Fruit fly (Drosophila melanogaster) whole organism, embryonic: ENCODE measurements around the gene eya.
A peak's percentile ranks its signal among the peaks of the same experiment; 100 is the strongest.

Source experiments
- Abd-B ChIP-seq: fragments of 200-800 bp; sonication (Bioruptor generic); optimal IDR thresholded peaks from 2 replicates; lab custom pipeline; 2018; ENCODE audit warnings: missing biosample characterization, mild to moderate bottlenecking, missing genetic modification characterization, moderate library complexity
- Atf6 ChIP-seq: fragments of 200-800 bp; sonication (Bioruptor generic); IDR thresholded peaks from 2 replicates; pipeline ENCODE4 v1.3.6; 2022; ENCODE audit warnings: missing biosample characterization, missing genetic modification characterization
- Bgb ChIP-seq: fragments of 200-800 bp; sonication (Bioruptor generic); IDR thresholded peaks from 2 replicates; pipeline ENCODE4 v1.3.6; 2022; ENCODE audit warnings: missing biosample characterization, missing genetic modification characterization; ENCODE audit not compliant: partially characterized antibody
- Blimp-1 ChIP-seq: fragments of 200-800 bp; sonication (Bioruptor generic); optimal IDR thresholded peaks from 3 replicates; lab custom pipeline; 2018; ENCODE audit warnings: missing biosample characterization, missing genetic modification characterization, mild to moderate bottlenecking, moderate library complexity, missing genetic modification reagents
- CG11247 ChIP-seq: fragments of 200-800 bp; sonication (Bioruptor generic); IDR thresholded peaks from 2 replicates; pipeline ENCODE4 v1.3.6; 2022; ENCODE audit warnings: missing biosample characterization, missing genetic modification characterization
- CG12299 ChIP-seq: fragments of 200-800 bp; sonication (Bioruptor generic); optimal IDR thresholded peaks from 2 replicates; lab custom pipeline; 2018; ENCODE audit warnings: missing biosample characterization, mild to moderate bottlenecking, missing genetic modification characterization
- CG12744 ChIP-seq: fragments of 200-800 bp; sonication (Bioruptor generic); optimal IDR thresholded peaks from 2 replicates; lab custom pipeline; 2016; ENCODE audit warnings: missing biosample characterization, missing genetic modification characterization
- CG13123 ChIP-seq: fragments of 200-800 bp; sonication (Bioruptor generic); optimal IDR thresholded peaks from 2 replicates; lab custom pipeline; 2016; ENCODE audit warnings: missing biosample characterization, missing genetic modification characterization
- CG14965 ChIP-seq: fragments of 200-800 bp; sonication (Bioruptor generic); optimal IDR thresholded peaks from 2 replicates; lab custom pipeline; 2016; ENCODE audit warnings: missing biosample characterization, missing genetic modification characterization, borderline replicate concordance
- CG15269 ChIP-seq: fragments of 200-800 bp; sonication (Bioruptor generic); optimal IDR thresholded peaks from 2 replicates; lab custom pipeline; 2018; ENCODE audit warnings: missing biosample characterization, mild to moderate bottlenecking, missing genetic modification characterization, moderate library complexity
- CG15696 ChIP-seq: fragments of 200-800 bp; sonication (Bioruptor generic); optimal IDR thresholded peaks from 2 replicates; lab custom pipeline; 2019; ENCODE audit warnings: missing biosample characterization, mild to moderate bottlenecking, missing genetic modification characterization, moderate library complexity
- CG1647 ChIP-seq: fragments of 200-800 bp; sonication (Bioruptor generic); optimal IDR thresholded peaks from 3 replicates; lab custom pipeline; 2016; ENCODE audit warnings: missing biosample characterization, missing genetic modification characterization
- CG17385 ChIP-seq: fragments of 200-800 bp; sonication (Bioruptor generic); optimal IDR thresholded peaks from 3 replicates; lab custom pipeline; 2018; ENCODE audit warnings: missing biosample characterization, mild to moderate bottlenecking, missing genetic modification characterization
- CG1792 ChIP-seq: fragments of 200-800 bp; sonication (Bioruptor generic); optimal IDR thresholded peaks from 2 replicates; lab custom pipeline; 2016; ENCODE audit warnings: missing biosample characterization, missing genetic modification characterization
- CG42726 ChIP-seq: fragments of 200-800 bp; sonication (Bioruptor generic); IDR thresholded peaks from 2 replicates; pipeline ENCODE4 v1.3.6; 2022; ENCODE audit warnings: missing biosample characterization, missing genetic modification characterization; ENCODE audit not compliant: partially characterized antibody
- CG7839 ChIP-seq: fragments of 200-800 bp; sonication (Bioruptor generic); optimal IDR thresholded peaks from 3 replicates; lab custom pipeline; 2018; ENCODE audit warnings: missing biosample characterization, mild to moderate bottlenecking, missing genetic modification characterization, moderate library complexity
- Dip2 ChIP-seq: fragments of 200-800 bp; sonication (Bioruptor generic); IDR thresholded peaks from 2 replicates; pipeline ENCODE4 v1.3.6; 2022; ENCODE audit warnings: missing biosample characterization, missing genetic modification characterization
- Dip3 ChIP-seq: fragments of 200-800 bp; sonication (Bioruptor generic); optimal IDR thresholded peaks from 3 replicates; lab custom pipeline; 2016; ENCODE audit warnings: missing biosample characterization, missing genetic modification characterization
- Doc3 ChIP-seq: fragments of 200-800 bp; sonication (Bioruptor generic); IDR thresholded peaks from 3 replicates; pipeline ENCODE4 v1.3.6; 2022; ENCODE audit warnings: missing biosample characterization, missing genetic modification characterization; ENCODE audit not compliant: partially characterized antibody
- E2f1 ChIP-seq: fragments of 200-800 bp; sonication (Bioruptor generic); IDR thresholded peaks from 2 replicates; pipeline ENCODE4 v1.3.6; 2022; ENCODE audit warnings: missing biosample characterization, missing genetic modification characterization
- HmgZ ChIP-seq: fragments of 200-800 bp; sonication (Bioruptor generic); optimal IDR thresholded peaks from 2 replicates; lab custom pipeline; 2018; ENCODE audit warnings: missing biosample characterization, mild to moderate bottlenecking, missing genetic modification characterization
- Kr ChIP-seq: fragments of 200-800 bp; sonication (Bioruptor generic); optimal IDR thresholded peaks from 2 replicates; lab custom pipeline; 2017; ENCODE audit warnings: missing biosample characterization, mild to moderate bottlenecking, missing genetic modification characterization
- Rx ChIP-seq: fragments of 200-800 bp; sonication (Bioruptor generic); IDR thresholded peaks from 2 replicates; pipeline ENCODE4 v1.3.6; 2022; ENCODE audit warnings: missing biosample characterization, missing genetic modification characterization
- Scr ChIP-seq: fragments of 200-800 bp; sonication (Bioruptor generic); IDR thresholded peaks from 2 replicates; pipeline ENCODE4 v1.3.6; 2022; ENCODE audit warnings: missing biosample characterization, missing genetic modification characterization; ENCODE audit not compliant: partially characterized antibody
- Sry-β ChIP-seq: fragments of 200-800 bp; sonication (Bioruptor generic); optimal IDR thresholded peaks from 2 replicates; lab custom pipeline; 2018; ENCODE audit warnings: missing biosample characterization, mild to moderate bottlenecking, missing genetic modification characterization, moderate library complexity
- Ssrp ChIP-seq: fragments of 200-800 bp; sonication (Bioruptor generic); optimal IDR thresholded peaks from 2 replicates; lab custom pipeline; 2018; ENCODE audit warnings: missing biosample characterization, mild to moderate bottlenecking, missing genetic modification characterization, moderate library complexity
- TFAM ChIP-seq: fragments of 200-800 bp; sonication (Bioruptor generic); optimal IDR thresholded peaks from 2 replicates; lab custom pipeline; 2017; ENCODE audit warnings: missing biosample characterization, missing genetic modification characterization, inconsistent platforms
- Xrp1 ChIP-seq: fragments of 200-800 bp; sonication (Bioruptor generic); IDR thresholded peaks from 2 replicates; pipeline ENCODE4 v1.3.6; 2022; ENCODE audit warnings: missing biosample characterization, missing genetic modification characterization
- al ChIP-seq: fragments of 200-800 bp; sonication (Bioruptor generic); IDR thresholded peaks from 2 replicates; pipeline ENCODE4 v1.3.6; 2022; ENCODE audit warnings: missing biosample characterization, missing genetic modification characterization
- ap ChIP-seq: fragments of 200-800 bp; sonication (Bioruptor generic); IDR thresholded peaks from 2 replicates; pipeline ENCODE4 v1.3.6; 2022; ENCODE audit warnings: missing biosample characterization, missing genetic modification characterization
- croc ChIP-seq: fragments of 200-800 bp; sonication (Bioruptor generic); conservative IDR thresholded peaks from 3 replicates; pipeline ENCODE4 v1.3.6; 2022; ENCODE audit warnings: missing biosample characterization, missing genetic modification characterization
- da ChIP-seq: fragments of 200-800 bp; sonication (Bioruptor generic); optimal IDR thresholded peaks from 2 replicates; lab custom pipeline; 2016; ENCODE audit warnings: missing biosample characterization, missing genetic modification characterization
- disco-r ChIP-seq: fragments of 200-800 bp; sonication (Bioruptor generic); optimal IDR thresholded peaks from 2 replicates; lab custom pipeline; 2016; ENCODE audit warnings: missing biosample characterization, missing genetic modification characterization
- dm ChIP-seq: fragments of 200-800 bp; sonication (Bioruptor generic); optimal IDR thresholded peaks from 3 replicates; lab custom pipeline; 2016; ENCODE audit warnings: missing biosample characterization, missing genetic modification characterization
- dpn ChIP-seq, 2 experiments: fragments of 200-800 bp; sonication (Bioruptor generic); optimal IDR thresholded peaks; 3 replicates each; lab custom pipeline; 2016; ENCODE audit warnings: missing biosample characterization in 2 of 2, missing genetic modification characterization in 2 of 2
- esg ChIP-seq: fragments of 200-800 bp; sonication (Bioruptor generic); conservative IDR thresholded peaks from 2 replicates; pipeline ENCODE4 v1.3.6; 2022; ENCODE audit warnings: missing biosample characterization, missing genetic modification characterization
- fd102C ChIP-seq: fragments of 200-800 bp; sonication (Bioruptor generic); optimal IDR thresholded peaks from 2 replicates; lab custom pipeline; 2018; ENCODE audit warnings: missing biosample characterization, mild to moderate bottlenecking, missing genetic modification characterization, moderate library complexity
- gce ChIP-seq: fragments of 200-800 bp; sonication (Bioruptor generic); IDR thresholded peaks from 3 replicates; pipeline ENCODE4 v1.3.6; 2022; ENCODE audit warnings: missing biosample characterization, missing genetic modification characterization
- gem ChIP-seq: fragments of 200-800 bp; sonication (Bioruptor generic); optimal IDR thresholded peaks from 2 replicates; lab custom pipeline; 2019; ENCODE audit warnings: missing biosample characterization, mild to moderate bottlenecking, missing genetic modification characterization, moderate library complexity
- ind ChIP-seq: fragments of 200-800 bp; sonication (Bioruptor generic); optimal IDR thresholded peaks from 3 replicates; lab custom pipeline; 2016; ENCODE audit warnings: missing biosample characterization, missing genetic modification characterization
- kah ChIP-seq: fragments of 200-800 bp; sonication (Bioruptor generic); optimal IDR thresholded peaks from 2 replicates; lab custom pipeline; 2018; ENCODE audit warnings: missing biosample characterization, mild to moderate bottlenecking, missing genetic modification characterization
- lilli ChIP-seq: fragments of 200-800 bp; sonication (Bioruptor generic); optimal IDR thresholded peaks from 3 replicates; lab custom pipeline; 2016; ENCODE audit warnings: missing biosample characterization, missing genetic modification characterization
- lov ChIP-seq, 2 experiments: fragments of 200-800 bp in 1 of 2; fragments of >200 bp in 1 of 2; sonication (Bioruptor generic) in 1 of 2; IDR thresholded peaks in 1 of 2; optimal IDR thresholded peaks in 1 of 2; 2 replicates in 1 of 2; 3 replicates in 1 of 2; pipeline versions ENCODE4 v1.3.6 to Lab custom; 2017 to 2022; ENCODE audit warnings: missing biosample characterization in 1 of 2, missing genetic modification characterization in 1 of 2
- pho ChIP-seq: fragments of 200-800 bp; sonication (Bioruptor generic); optimal IDR thresholded peaks from 2 replicates; lab custom pipeline; 2016; ENCODE audit warnings: missing biosample characterization, missing genetic modification characterization
- psq ChIP-seq: fragments of 200-800 bp; sonication (Bioruptor generic); optimal IDR thresholded peaks from 2 replicates; lab custom pipeline; 2017; ENCODE audit warnings: missing biosample characterization, missing genetic modification characterization
- ranshi ChIP-seq: fragments of 200-800 bp; sonication (Bioruptor generic); IDR thresholded peaks from 2 replicates; pipeline ENCODE4 v1.3.6; 2022; ENCODE audit warnings: missing biosample characterization, missing genetic modification characterization
- sim ChIP-seq: fragments of 200-800 bp; sonication (Bioruptor generic); IDR thresholded peaks from 2 replicates; pipeline ENCODE4 v1.3.6; 2022; ENCODE audit warnings: missing biosample characterization, missing genetic modification characterization
- sqz ChIP-seq: fragments of 200-800 bp; sonication (Bioruptor generic); optimal IDR thresholded peaks from 3 replicates; lab custom pipeline; 2018; ENCODE audit warnings: missing biosample characterization, mild to moderate bottlenecking, missing genetic modification characterization
- z ChIP-seq: fragments of 200-800 bp; sonication (Bioruptor generic); IDR thresholded peaks from 3 replicates; pipeline ENCODE4 v1.3.6; 2022; ENCODE audit warnings: missing biosample characterization, missing genetic modification characterization
- zfh1 ChIP-seq: fragments of 200-800 bp; sonication (Bioruptor generic); IDR thresholded peaks from 3 replicates; pipeline ENCODE4 v1.3.6; 2022; ENCODE audit warnings: missing biosample characterization, missing genetic modification characterization

Gene eya

DNA sequence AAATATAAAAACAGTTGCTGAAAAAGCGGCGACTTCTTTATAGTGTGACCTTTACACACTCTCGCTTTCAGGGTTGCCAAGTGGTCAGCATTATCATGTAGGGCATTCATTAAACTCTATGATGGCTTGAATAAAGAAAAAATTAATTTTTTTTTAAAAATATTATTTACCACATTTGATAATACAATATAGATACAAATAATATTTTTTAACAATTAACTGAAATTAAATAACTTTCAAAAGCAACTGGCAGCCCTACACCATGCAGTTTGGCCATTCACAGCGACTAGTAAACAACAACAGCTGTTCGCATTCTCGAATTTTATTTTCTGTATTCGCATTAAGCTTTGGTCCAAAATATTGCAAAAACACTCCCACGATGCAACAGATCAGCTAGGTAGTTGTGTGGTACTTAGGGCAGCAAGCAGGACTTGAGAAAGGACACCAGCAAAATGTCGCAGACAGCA is 56.0 kb downstream of the eya start, which contains the start of the genes Phf5a and CG31638 (continued):
- TF ChIP-seq Abd-B (peak; percentile 91), lov (optimal IDR thresholded peaks at IDR 0.05; lab: Kevin White, UChicago) (no peak), lov (GFP tag; IDR thresholded peaks at IDR 0.05; lab: Robert Waterston, UW) (peak; percentile 94), Atf6 (GFP tag; lab: Robert Waterston, UW) (peak; percentile 68; the same call in 1 of the 2 replicates), Bgb (no peak; the same call in 1 of the 2 replicates), CG15696 (tag; lab: Kevin White, UChicago) (peak; percentile 97), disco-r (GFP tag; lab: Kevin White, UChicago) (peak; percentile 39), zfh1 (GFP tag; lab: Robert Waterston, UW) (peak; percentile 70), CG42726 (GFP tag; lab: Robert Waterston, UW) (no peak), CG12744 (GFP tag; lab: Kevin White, UChicago) (no peak), ranshi (GFP tag; lab: Robert Waterston, UW) (peak; percentile 63; the same call in 1 of the 2 replicates), Blimp-1 (peak; percentile 99), da (GFP tag; lab: Kevin White, UChicago) (no peak), kah (GFP tag; lab: Kevin White, UChicago) (peak; percentile 78), CG13123 (peak; percentile 79), CG15269 (tag; lab: Kevin White, UChicago) (peak; percentile 87), Dip3 (GFP tag; lab: Kevin White, UChicago) (no peak), z (GFP tag; lab: Robert Waterston, UW) (no peak), fd102C (GFP tag; lab: Kevin White, UChicago) (peak; percentile 80), CG12299 (tag; lab: Kevin White, UChicago) (peak; percentile 58), Dip2 (GFP tag; lab: Robert Waterston, UW) (peak; percentile 58), gem (peak; percentile 99), ap (GFP tag; lab: Robert Waterston, UW) (peak; percentile 66; the same call in 1 of the 2 replicates), CG7839 (tag; lab: Kevin White, UChicago) (peak; percentile 87), esg (peak; percentile 65), sim (GFP tag; lab: Robert Waterston, UW) (no peak), Xrp1 (GFP tag; lab: Robert Waterston, UW) (peak; percentile 98), Doc3 (no peak), psq (peak; percentile 36), sqz (peak; percentile 83), Rx (peak; percentile 94), TFAM (GFP tag; lab: Kevin White, UChicago) (peak; percentile 69), CG11247 (GFP tag; lab: Robert Waterston, UW) (no peak), CG1792 (GFP tag; lab: Kevin White, UChicago) (no peak), CG17385 (GFP tag; lab: Kevin White, UChicago) (peak; percentile 90), lilli (GFP tag; lab: Kevin White, UChicago) (peak; percentile 95), CG14965 (GFP tag; lab: Kevin White, UChicago) (no peak), ind (GFP tag; lab: Kevin White, UChicago) (peak; percentile 98), gce (GFP tag; lab: Robert Waterston, UW) (peak; percentile 95), pho (GFP tag; lab: Kevin White, UChicago) (no peak), croc (GFP tag; lab: Robert Waterston, UW) (peak; percentile 93), Scr (GFP tag; lab: Robert Waterston, UW) (no peak), CG1647 (GFP tag; lab: Kevin White, UChicago) (no peak), Sry-β (GFP tag; lab: Kevin White, UChicago) (peak; percentile 65), HmgZ (tag; lab: Kevin White, UChicago) (peak; percentile 97), E2f1 (peak; percentile 98), Kr (GFP tag; lab: Kevin White, UChicago) (no peak), al (GFP tag; lab: Robert Waterston, UW) (peak; percentile 96), dpn (GFP tag; optimal IDR thresholded peaks at IDR 0.05; lab: Kevin White, UChicago) (peak; percentile 66 to 92), dm (GFP tag; lab: Kevin White, UChicago) (peak; percentile 54), Ssrp (peak; percentile 53)
